Worm (Caenorhabditis elegans) whole organism, L2 larva: ENCODE results near the gene phf-32.
"Not testable (repeated sequence)": the region's sequence is repeated elsewhere in the genome, so short reads cannot be mapped to it uniquely, and the experiment has no call there.

Experiments used
- C34F6.9 ChIP-seq: fragments of 150-350 bp; optimal IDR thresholded peaks from 2 replicates; lab custom pipeline; 2014; ENCODE audit warnings: missing biosample characterization, missing genetic modification characterization
- R02D3.7 ChIP-seq: fragments of 150-350 bp; optimal IDR thresholded peaks from 2 replicates; lab custom pipeline; 2014; ENCODE audit warnings: missing biosample characterization, missing genetic modification characterization
- Y55F3AM.14 ChIP-seq: fragments of 200-800 bp; sonication (Bioruptor generic); optimal IDR thresholded peaks from 2 replicates; lab custom pipeline; 2018; ENCODE audit warnings: mild to moderate bottlenecking, missing genetic modification characterization, missing compliant biosample characterization
- ZK546.5 ChIP-seq: sonication (generic microtip); optimal IDR thresholded peaks from 2 replicates; lab custom pipeline; 2017; ENCODE audit warnings: missing biosample characterization, missing genetic modification characterization
- alr-1 ChIP-seq: fragments of 150-350 bp; optimal IDR thresholded peaks from 2 replicates; lab custom pipeline; 2014; ENCODE audit warnings: missing biosample characterization, missing genetic modification characterization
- aly-2 ChIP-seq: fragments of 150-350 bp; optimal IDR thresholded peaks from 2 replicates; lab custom pipeline; 2014; ENCODE audit warnings: missing biosample characterization, missing genetic modification characterization
- ama-1 ChIP-seq: fragments of 150-350 bp; optimal IDR thresholded peaks from 2 replicates; lab custom pipeline; 2018; ENCODE audit warnings: inconsistent platforms
- blmp-1 ChIP-seq: sonication (generic microtip); optimal IDR thresholded peaks from 2 replicates; lab custom pipeline; 2017; ENCODE audit warnings: missing genetic modification characterization, mild to moderate bottlenecking, missing compliant biosample characterization, antibody characterized with exemption, moderate library complexity; ENCODE audit not compliant: insufficient read depth
- ceh-16 ChIP-seq: fragments of 150-350 bp; optimal IDR thresholded peaks from 2 replicates; lab custom pipeline; 2014; ENCODE audit warnings: missing biosample characterization, missing genetic modification characterization
- ceh-82 ChIP-seq: fragments of 150-350 bp; optimal IDR thresholded peaks from 2 replicates; lab custom pipeline; 2014; ENCODE audit warnings: missing biosample characterization, missing genetic modification characterization
- dmd-4 ChIP-seq: sonication (generic microtip); optimal IDR thresholded peaks from 2 replicates; lab custom pipeline; 2017; ENCODE audit warnings: missing biosample characterization, missing genetic modification characterization
- elt-1 ChIP-seq: fragments of 150-350 bp; optimal IDR thresholded peaks from 2 replicates; lab custom pipeline; 2014; ENCODE audit warnings: missing biosample characterization, missing genetic modification characterization
- elt-3 ChIP-seq: sonication (generic microtip); optimal IDR thresholded peaks from 2 replicates; lab custom pipeline; 2017; ENCODE audit warnings: missing biosample characterization, missing genetic modification characterization
- fos-1 ChIP-seq: fragments of 150-350 bp; optimal IDR thresholded peaks from 2 replicates; lab custom pipeline; 2014; ENCODE audit warnings: missing biosample characterization, missing genetic modification characterization
- gmeb-1 ChIP-seq: fragments of 150-350 bp; optimal IDR thresholded peaks from 2 replicates; lab custom pipeline; 2014; ENCODE audit warnings: missing biosample characterization, missing genetic modification characterization
- lin-11 ChIP-seq: fragments of 150-350 bp; sonication (generic microtip); optimal IDR thresholded peaks from 2 replicates; lab custom pipeline; 2014; ENCODE audit warnings: missing biosample characterization, missing genetic modification characterization, inconsistent platforms, mixed read lengths
- lin-13 ChIP-seq: fragments of 150-350 bp; optimal IDR thresholded peaks from 2 replicates; lab custom pipeline; 2014; ENCODE audit warnings: missing biosample characterization, missing genetic modification reagents, missing genetic modification characterization
- lin-39 ChIP-seq: fragments of 150-350 bp; optimal IDR thresholded peaks from 2 replicates; lab custom pipeline; 2014; ENCODE audit warnings: missing biosample characterization, missing genetic modification reagents, missing genetic modification characterization
- lsy-2 ChIP-seq, 2 experiments: fragments of 150-350 bp in 1 of 2; sonication (generic microtip) in 1 of 2; optimal IDR thresholded peaks; 2 replicates each; lab custom pipeline; 2014 to 2017; ENCODE audit warnings: missing biosample characterization in 2 of 2, missing genetic modification characterization in 2 of 2
- mbf-1 ChIP-seq: sonication (generic microtip); optimal IDR thresholded peaks from 2 replicates; lab custom pipeline; 2017; ENCODE audit warnings: missing biosample characterization, missing genetic modification characterization
- mdl-1 ChIP-seq, 2 experiments: fragments of 150-350 bp in 1 of 2; sonication (generic microtip) in 1 of 2; optimal IDR thresholded peaks; 2 replicates each; lab custom pipeline; 2017; ENCODE audit warnings: missing biosample characterization in 2 of 2, missing genetic modification characterization in 2 of 2
- nhr-11 ChIP-seq: fragments of 150-350 bp; optimal IDR thresholded peaks from 2 replicates; lab custom pipeline; 2014; ENCODE audit warnings: missing biosample characterization, missing genetic modification characterization
- nhr-129 ChIP-seq: fragments of 150-350 bp; optimal IDR thresholded peaks from 2 replicates; lab custom pipeline; 2014; ENCODE audit warnings: missing biosample characterization, missing genetic modification characterization
- nhr-237 ChIP-seq: fragments of 150-350 bp; optimal IDR thresholded peaks from 2 replicates; lab custom pipeline; 2014; ENCODE audit warnings: missing biosample characterization, missing genetic modification characterization
- nhr-25 ChIP-seq: fragments of 150-350 bp; sonication (generic microtip); optimal IDR thresholded peaks from 3 replicates; lab custom pipeline; 2014; ENCODE audit warnings: missing biosample characterization, missing genetic modification characterization
- nhr-6 ChIP-seq: fragments of 150-350 bp; optimal IDR thresholded peaks from 2 replicates; lab custom pipeline; 2014; ENCODE audit warnings: missing biosample characterization, missing genetic modification characterization
- nhr-77 ChIP-seq: fragments of 150-350 bp; optimal IDR thresholded peaks from 2 replicates; lab custom pipeline; 2014; ENCODE audit warnings: missing biosample characterization, missing genetic modification characterization
- peb-1 ChIP-seq: fragments of 150-350 bp; optimal IDR thresholded peaks from 2 replicates; lab custom pipeline; 2014; ENCODE audit warnings: missing biosample characterization, missing genetic modification characterization
- sem-4 ChIP-seq: fragments of 150-350 bp; optimal IDR thresholded peaks from 2 replicates; lab custom pipeline; 2014; ENCODE audit warnings: missing biosample characterization, missing genetic modification reagents, missing genetic modification characterization
- snpc-4 ChIP-seq: fragments of 150-350 bp; optimal IDR thresholded peaks from 2 replicates; lab custom pipeline; 2014; ENCODE audit warnings: missing biosample characterization, missing genetic modification characterization
- unc-39 ChIP-seq: fragments of 150-350 bp; optimal IDR thresholded peaks from 2 replicates; lab custom pipeline; 2014; ENCODE audit warnings: missing biosample characterization, missing genetic modification characterization
- unc-55 ChIP-seq: fragments of 150-350 bp; sonication (generic microtip); optimal IDR thresholded peaks from 3 replicates; lab custom pipeline; 2014; ENCODE audit warnings: missing biosample characterization, missing genetic modification reagents, missing genetic modification characterization
- unc-62 ChIP-seq: fragments of 150-350 bp; optimal IDR thresholded peaks from 2 replicates; lab custom pipeline; 2014; ENCODE audit warnings: missing biosample characterization, missing genetic modification reagents, missing genetic modification characterization
- ztf-1 ChIP-seq: fragments of 200-800 bp; sonication (Bioruptor generic); conservative IDR thresholded peaks from 2 replicates; pipeline ENCODE4 v1.3.6; 2022; ENCODE audit warnings: missing genetic modification characterization, missing compliant biosample characterization
- ztf-4 ChIP-seq: fragments of 150-350 bp; optimal IDR thresholded peaks from 2 replicates; lab custom pipeline; 2014; ENCODE audit warnings: missing biosample characterization, missing genetic modification characterization

phf-32 gene

ce11 chrX:12294263-12294662, 12.4 kb upstream of the phf-32 start, which contains the start of gene W06D11.1:
Gene W06D11.1 (plus strand): TSS chrX:12294563.
- TF ChIP-seq mbf-1 (tag; lab: Kevin White, UChicago) = no peak
- no peak for TF ChIP-seq elt-1 (tag; lab: Kevin White, UChicago)

- TF ChIP-seq fos-1 (tag; lab: Kevin White, UChicago) (no peak), elt-3 (no peak), unc-55 (GFP tag; lab: Kevin White, UChicago) (no peak), nhr-77 (tag; lab: Kevin White, UChicago) (no peak), sem-4 (tag; lab: Kevin White, UChicago) (no peak), unc-62 (GFP tag; lab: Kevin White, UChicago) (no peak), nhr-11 (tag; lab: Kevin White, UChicago) (no peak), unc-39 (tag; lab: Kevin White, UChicago) (no peak), nhr-6 (no peak)
Observed at ce11 chrX:12296392-12296791, 10.3 kb upstream of the phf-32 start, which contains the start of gene W06D11.2. Gene W06D11.2 (minus strand): TSS chrX:12296730.

- no peak for TF ChIP-seq mdl-1 (tag; optimal IDR thresholded peaks at IDR 0.05; lab: Kevin White, UChicago)
- no peak for TF ChIP-seq nhr-129
- no peak for TF ChIP-seq peb-1 (tag; lab: Kevin White, UChicago)
- TF ChIP-seq aly-2 = no peak
- TF ChIP-seq ztf-1 (GFP tag; lab: Robert Waterston, UW) = no peak
- TF ChIP-seq unc-62 (GFP tag; lab: Kevin White, UChicago) = no peak
- TF ChIP-seq ceh-82 = no peak
- no peak for TF ChIP-seq dmd-4 (tag; lab: Kevin White, UChicago)
- TF ChIP-seq lin-39 (tag; lab: Kevin White, UChicago) = no peak
- no peak for TF ChIP-seq C34F6.9
- TF ChIP-seq snpc-4 (tag; lab: Kevin White, UChicago) = no peak
- TF ChIP-seq lin-11 = no peak
- TF ChIP-seq elt-1 (tag; lab: Kevin White, UChicago) = no peak
Observed at ce11 chrX:12298324-12298723, 8.3 kb upstream of the phf-32 start, which contains the start of gene W06D11.3. Gene W06D11.3 (plus strand): TSS chrX:12298683.

ce11 chrX:12299834-12300233, 6.8 kb upstream of the phf-32 start, which contains the start of gene W06D11.5:
Gene W06D11.5 (plus strand): TSS chrX:12300134.
- no peak for TF ChIP-seq ZK546.5 (tag; lab: Kevin White, UChicago)
- no peak for TF ChIP-seq nhr-6
- no peak for TF ChIP-seq nhr-25 (tag; lab: Kevin White, UChicago)
- TF ChIP-seq gmeb-1 = no peak
- TF ChIP-seq unc-62 (GFP tag; lab: Kevin White, UChicago) = no peak
- no peak for TF ChIP-seq Y55F3AM.14 (GFP tag; lab: Kevin White, UChicago)
- no peak for TF ChIP-seq nhr-129
- TF ChIP-seq peb-1 (tag; lab: Kevin White, UChicago) = no peak
- no peak for TF ChIP-seq R02D3.7 (tag; lab: Kevin White, UChicago)
- no peak for TF ChIP-seq lsy-2 (tag; optimal IDR thresholded peaks at IDR 0.05; lab: Kevin White, UChicago)
- no peak for TF ChIP-seq blmp-1 (tag; lab: Kevin White, UChicago)
- TF ChIP-seq lin-11 = no peak
- TF ChIP-seq ztf-1 (GFP tag; lab: Robert Waterston, UW) = no peak
- TF ChIP-seq lin-39 (tag; lab: Kevin White, UChicago) = no peak
- no peak for TF ChIP-seq ztf-4

- not testable (repeated sequence) for TF ChIP-seq unc-39 (tag; lab: Kevin White, UChicago); nhr-237; unc-62 (GFP tag; lab: Kevin White, UChicago)
Observed at ce11 chrX:12302755-12303154, 3.9 kb upstream of the phf-32 start, which contains the start of gene dot-1.3. Gene dot-1.3 (minus strand): TSS chrX:12302855.

- TF ChIP-seq nhr-129 = no peak
- no peak for TF ChIP-seq mdl-1 (tag; optimal IDR thresholded peaks at IDR 0.05; lab: Kevin White, UChicago)
- no peak for TF ChIP-seq unc-62 (GFP tag; lab: Kevin White, UChicago)
- TF ChIP-seq gmeb-1 = no peak
- no peak for TF ChIP-seq ceh-16
- no peak for TF ChIP-seq alr-1 (tag; lab: Kevin White, UChicago)
- TF ChIP-seq lin-13 = no peak
- TF ChIP-seq ama-1 (lab: Kevin White, UChicago) = no peak
- TF ChIP-seq snpc-4 (tag; lab: Kevin White, UChicago) = no peak
Observed at ce11 chrX:12304231-12304630, 2.4 kb upstream of the phf-32 start.
